Fruit fly (Drosophila melanogaster): ENCODE results near the gene PCNA2.

Gene PCNA2

DNA sequence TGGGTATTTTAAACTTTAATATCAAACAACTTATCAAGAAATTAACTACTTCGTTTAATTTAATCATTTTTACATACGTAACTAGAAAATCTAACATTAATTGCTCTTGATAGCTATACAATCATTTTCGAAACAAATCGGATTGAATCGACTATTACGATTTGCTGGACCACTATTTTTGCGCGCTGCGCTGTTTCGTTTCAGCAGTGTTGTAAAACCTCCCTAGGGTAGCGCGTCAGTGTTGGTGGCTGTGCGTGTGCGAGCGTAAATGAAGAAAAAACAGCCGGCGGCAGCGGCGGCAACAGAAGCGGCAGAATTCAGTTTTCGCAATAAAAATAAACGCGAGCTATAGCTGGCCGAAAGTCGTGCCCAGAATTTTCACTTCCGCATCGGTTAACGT lies 50.5 kb downstream of the PCNA2 start, which contains the start of gene CG33116 (continued):
- TF ChIP-seq CG11902 (GFP tag; optimal IDR thresholded peaks at IDR 0.05) (peak; percentile 57), CG34406 (GFP tag; optimal IDR thresholded peaks at IDR 0.05) (peak; percentile 75), achi (GFP tag; optimal IDR thresholded peaks at IDR 0.05) (peak; percentile 85), CG15336 (GFP tag; IDR thresholded peaks at IDR 0.05) (peak; percentile 89), Sox15 (GFP tag; optimal IDR thresholded peaks at IDR 0.05) (peak; percentile 61), CG8119 (GFP tag; IDR thresholded peaks at IDR 0.05) (peak; percentile 83), CG31627 (GFP tag; optimal IDR thresholded peaks at IDR 0.05) (peak; percentile 87), Hr39 (GFP tag; optimal IDR thresholded peaks at IDR 0.05) (peak; percentile 83), fkh (GFP tag; optimal IDR thresholded peaks at IDR 0.05) (peak; percentile 49), CG8632 (GFP tag; optimal IDR thresholded peaks at IDR 0.05) (peak; percentile 74), Sox102F (GFP tag; optimal IDR thresholded peaks at IDR 0.05) (peak; percentile 88), CG6808 (GFP tag; optimal IDR thresholded peaks at IDR 0.05) (peak; percentile 76), spab (GFP tag; optimal IDR thresholded peaks at IDR 0.05) (peak; percentile 70), fd59A (GFP tag; optimal IDR thresholded peaks at IDR 0.05) (peak; percentile 70), topi (GFP tag; optimal IDR thresholded peaks at IDR 0.05) (peak; percentile 84), CG9139 (GFP tag; optimal IDR thresholded peaks at IDR 0.05) (peak; percentile 51), Met (GFP tag; optimal IDR thresholded peaks at IDR 0.05) (peak; percentile 88), dsx (GFP tag; optimal IDR thresholded peaks at IDR 0.05; ENCODE audit: poor library complexity, severe bottlenecking) (peak; percentile 72), CG6792 (GFP tag; optimal IDR thresholded peaks at IDR 0.05) (peak; percentile 79), net (GFP tag; optimal IDR thresholded peaks at IDR 0.05) (peak; percentile 86), CG16779 (tag; optimal IDR thresholded peaks at IDR 0.05) (peak; percentile 57), Lpt (GFP tag; optimal IDR thresholded peaks at IDR 0.05) (peak; percentile 80), lz (GFP tag; optimal IDR thresholded peaks at IDR 0.05) (peak; percentile 87), eg (GFP tag; IDR thresholded peaks at IDR 0.05) (peak; percentile 88), CG3919 (GFP tag; optimal IDR thresholded peaks at IDR 0.05) (peak; percentile 92), CG32006 (GFP tag; optimal IDR thresholded peaks at IDR 0.05) (peak; percentile 91), salr (GFP tag; optimal IDR thresholded peaks at IDR 0.05) (peak; percentile 64 to 84), Smox (GFP tag; optimal IDR thresholded peaks at IDR 0.05) (peak; percentile 81), Sox14 (GFP tag; optimal IDR thresholded peaks at IDR 0.05) (peak; percentile 87), CG8319 (GFP tag; optimal IDR thresholded peaks at IDR 0.05) (peak; percentile 60), vri (GFP tag; optimal IDR thresholded peaks at IDR 0.05) (peak; percentile 88), CG6854 (GFP tag; optimal IDR thresholded peaks at IDR 0.05) (peak; percentile 71), CG6163 (GFP tag; IDR thresholded peaks at IDR 0.05) (peak; percentile 85), CG7368 (GFP tag; optimal IDR thresholded peaks at IDR 0.05) (peak; percentile 77), CG1621 (tag; optimal IDR thresholded peaks at IDR 0.05) (peak; percentile 77)

Measured in whole organism, prepupa.